Fruit fly (Drosophila melanogaster) S2 (cell line): Measurements from ENCODE around the gene Nepl16.

ENCODE experiments used
- CG8478 ChIP-seq: fragments of >200 bp; optimal IDR thresholded peaks from 2 replicates; lab custom pipeline; 2018
- CTCF ChIP-seq, 2 experiments: fragments of >200 bp; optimal IDR thresholded peaks; 2 replicates each; lab custom pipeline; 2018

DNA sequence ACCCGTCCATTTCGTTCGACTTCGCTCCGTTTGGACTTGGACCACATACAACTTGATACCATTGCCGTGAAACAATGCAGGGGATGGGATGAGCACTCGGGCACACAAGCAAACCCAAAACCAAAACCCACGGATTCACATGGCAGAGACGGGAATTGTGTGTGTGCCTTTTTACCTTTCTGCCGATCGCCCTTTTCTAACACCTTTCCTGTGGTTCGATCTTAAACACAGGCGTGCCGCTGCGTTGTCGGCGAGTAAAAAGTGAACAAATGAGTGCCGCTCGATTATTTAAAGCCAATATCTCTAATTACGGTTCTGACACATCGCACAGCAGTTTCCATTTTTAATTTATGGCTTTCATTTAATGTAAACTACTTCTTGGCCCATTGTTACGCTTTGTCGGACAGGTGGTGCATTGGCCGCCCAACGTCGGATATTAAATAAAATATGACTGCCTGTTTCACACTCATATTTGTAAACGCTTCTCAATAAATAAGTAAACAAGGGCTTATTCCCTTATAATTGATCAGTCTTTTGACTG, 35.0 kb downstream of the Nepl16 start:
- TF ChIP-seq CG8478 (lab: Kevin White, UChicago) = no peak
- no peak for TF ChIP-seq CTCF (optimal IDR thresholded peaks at IDR 0.05; lab: Kevin White, UChicago)
